Fruit fly (Drosophila melanogaster) whole organism, embryonic: Measurements from ENCODE around the gene GstZ1.

Experiments used
- CG10366 ChIP-seq: fragments of 200-800 bp; sonication (Bioruptor generic); IDR thresholded peaks from 2 replicates; pipeline ENCODE4 v1.3.6; 2022; ENCODE audit warnings: missing biosample characterization, missing genetic modification characterization
- CG11504 ChIP-seq: fragments of 200-800 bp; sonication (Bioruptor generic); optimal IDR thresholded peaks from 3 replicates; lab custom pipeline; 2019; ENCODE audit warnings: missing biosample characterization, mild to moderate bottlenecking, missing genetic modification characterization, moderate library complexity
- CG11695 ChIP-seq: fragments of 200-800 bp; sonication (Bioruptor generic); IDR thresholded peaks from 3 replicates; pipeline ENCODE4 v1.3.6; 2022; ENCODE audit warnings: missing biosample characterization, missing genetic modification characterization
- CG12659 ChIP-seq: fragments of 200-800 bp; sonication (Bioruptor generic); optimal IDR thresholded peaks from 3 replicates; lab custom pipeline; 2017; ENCODE audit warnings: mild to moderate bottlenecking, missing biosample characterization, missing genetic modification reagents, missing genetic modification characterization
- CG13296 ChIP-seq: fragments of 200-800 bp; sonication (Bioruptor generic); optimal IDR thresholded peaks from 3 replicates; lab custom pipeline; 2018; ENCODE audit warnings: missing biosample characterization, mild to moderate bottlenecking, missing genetic modification characterization
- CG13424 ChIP-seq: fragments of 200-800 bp; sonication (Bioruptor generic); optimal IDR thresholded peaks from 2 replicates; lab custom pipeline; 2019; ENCODE audit warnings: missing biosample characterization, mild to moderate bottlenecking, missing genetic modification characterization, moderate library complexity
- CG13624 ChIP-seq: fragments of 200-800 bp; sonication (Bioruptor generic); optimal IDR thresholded peaks from 2 replicates; lab custom pipeline; 2016; ENCODE audit warnings: missing biosample characterization, missing genetic modification characterization
- CG14014 ChIP-seq: fragments of 200-800 bp; sonication (Bioruptor generic); IDR thresholded peaks from 2 replicates; pipeline ENCODE4 v1.3.6; 2022; ENCODE audit warnings: missing biosample characterization, missing genetic modification characterization
- CG14965 ChIP-seq: fragments of 200-800 bp; sonication (Bioruptor generic); optimal IDR thresholded peaks from 2 replicates; lab custom pipeline; 2016; ENCODE audit warnings: missing biosample characterization, missing genetic modification characterization, borderline replicate concordance
- CG17186 ChIP-seq: fragments of 200-800 bp; sonication (Bioruptor generic); optimal IDR thresholded peaks from 3 replicates; lab custom pipeline; 2017; ENCODE audit warnings: missing biosample characterization, missing genetic modification reagents, missing genetic modification characterization
- CG18476 ChIP-seq: fragments of 200-800 bp; sonication (Bioruptor generic); optimal IDR thresholded peaks from 2 replicates; lab custom pipeline; 2016; ENCODE audit warnings: missing biosample characterization, mild to moderate bottlenecking, missing genetic modification characterization
- CG2199 ChIP-seq: fragments of 200-800 bp; sonication (Bioruptor generic); IDR thresholded peaks from 3 replicates; pipeline ENCODE4 v1.3.6; 2022; ENCODE audit warnings: missing biosample characterization, missing genetic modification characterization
- CG2678 ChIP-seq: fragments of 200-800 bp; sonication (Bioruptor generic); optimal IDR thresholded peaks from 3 replicates; lab custom pipeline; 2019; ENCODE audit warnings: missing biosample characterization, mild to moderate bottlenecking, missing genetic modification characterization, moderate library complexity
- CG33213 ChIP-seq: fragments of 200-800 bp; sonication (Bioruptor generic); optimal IDR thresholded peaks from 3 replicates; lab custom pipeline; 2016; ENCODE audit warnings: missing biosample characterization, missing genetic modification characterization
- CG6254 ChIP-seq: fragments of 200-800 bp; sonication (Bioruptor generic); optimal IDR thresholded peaks from 3 replicates; lab custom pipeline; 2017; ENCODE audit warnings: mild to moderate bottlenecking, missing biosample characterization, missing genetic modification reagents, missing genetic modification characterization
- CG7271 ChIP-seq: fragments of 200-800 bp; sonication (Bioruptor generic); optimal IDR thresholded peaks from 2 replicates; lab custom pipeline; 2018; ENCODE audit warnings: missing biosample characterization, mild to moderate bottlenecking, missing genetic modification characterization, moderate library complexity
- CG7372 ChIP-seq: fragments of 200-800 bp; sonication (Bioruptor generic); IDR thresholded peaks from 2 replicates; pipeline ENCODE4 v1.3.6; 2022; ENCODE audit warnings: missing biosample characterization, missing genetic modification characterization
- CG7556 ChIP-seq: fragments of 200-800 bp; sonication (Bioruptor generic); optimal IDR thresholded peaks from 2 replicates; lab custom pipeline; 2017; ENCODE audit warnings: missing biosample characterization, mild to moderate bottlenecking, missing genetic modification characterization
- CG9817 ChIP-seq: fragments of 200-800 bp; sonication (Bioruptor generic); optimal IDR thresholded peaks from 2 replicates; lab custom pipeline; 2018; ENCODE audit warnings: missing biosample characterization, mild to moderate bottlenecking, missing genetic modification characterization, moderate library complexity
- CoRest ChIP-seq: fragments of 200-800 bp; sonication (Bioruptor generic); optimal IDR thresholded peaks from 3 replicates; lab custom pipeline; 2018; ENCODE audit warnings: missing biosample characterization, mild to moderate bottlenecking, missing genetic modification characterization, moderate library complexity
- D ChIP-seq, 2 experiments: fragments of 200-800 bp in 1 of 2; fragments of >200 bp in 1 of 2; sonication (Bioruptor generic) in 1 of 2; optimal IDR thresholded peaks; 2 replicates in 1 of 2; 3 replicates in 1 of 2; lab custom pipeline; 2017; ENCODE audit warnings: mild to moderate bottlenecking in 1 of 2, missing biosample characterization in 1 of 2, missing genetic modification characterization in 1 of 2, missing genetic modification reagents in 1 of 2
- Dbx ChIP-seq: fragments of 200-800 bp; sonication (Bioruptor generic); IDR thresholded peaks from 3 replicates; pipeline ENCODE4 v1.3.6; 2022; ENCODE audit warnings: missing biosample characterization, missing genetic modification characterization
- Dll ChIP-seq: fragments of 200-800 bp; sonication (Bioruptor generic); IDR thresholded peaks from 4 replicates; pipeline ENCODE4 v1.3.6; 2022; ENCODE audit warnings: missing biosample characterization, missing genetic modification characterization; ENCODE audit not compliant: partially characterized antibody
- Fer3 ChIP-seq: fragments of 200-800 bp; sonication (Bioruptor generic); optimal IDR thresholded peaks from 2 replicates; lab custom pipeline; 2018; ENCODE audit warnings: missing biosample characterization, mild to moderate bottlenecking, missing genetic modification characterization, moderate library complexity
- Max ChIP-seq: fragments of 200-800 bp; sonication (Bioruptor generic); optimal IDR thresholded peaks from 2 replicates; lab custom pipeline; 2016; ENCODE audit warnings: missing biosample characterization, mild to moderate bottlenecking, missing genetic modification characterization
- NfI ChIP-seq: fragments of 200-800 bp; sonication (Bioruptor generic); optimal IDR thresholded peaks from 3 replicates; lab custom pipeline; 2018; ENCODE audit warnings: missing biosample characterization, mild to moderate bottlenecking, missing genetic modification characterization, moderate library complexity
- Pdp1 ChIP-seq, 2 experiments: fragments of 200-800 bp; sonication (Bioruptor generic); optimal IDR thresholded peaks; 3 replicates each; lab custom pipeline; 2016; ENCODE audit warnings: missing biosample characterization in 2 of 2, missing genetic modification characterization in 2 of 2, mild to moderate bottlenecking in 1 of 2, moderate library complexity in 1 of 2
- Sox100B ChIP-seq: fragments of 200-800 bp; sonication (Bioruptor generic); optimal IDR thresholded peaks from 3 replicates; lab custom pipeline; 2018; ENCODE audit warnings: missing biosample characterization, mild to moderate bottlenecking, missing genetic modification characterization
- Sry-β ChIP-seq: fragments of 200-800 bp; sonication (Bioruptor generic); optimal IDR thresholded peaks from 2 replicates; lab custom pipeline; 2018; ENCODE audit warnings: missing biosample characterization, mild to moderate bottlenecking, missing genetic modification characterization, moderate library complexity
- Taf1 ChIP-seq: fragments of 200-800 bp; sonication (Bioruptor generic); IDR thresholded peaks from 2 replicates; pipeline ENCODE4 v1.3.6; 2022; ENCODE audit warnings: missing biosample characterization, missing genetic modification characterization
- YL-1 ChIP-seq: fragments of 200-800 bp; sonication (Bioruptor generic); optimal IDR thresholded peaks from 3 replicates; lab custom pipeline; 2017; ENCODE audit warnings: missing biosample characterization, mild to moderate bottlenecking, missing genetic modification characterization
- aop ChIP-seq: fragments of 200-800 bp; sonication (Bioruptor generic); IDR thresholded peaks from 2 replicates; pipeline ENCODE4 v1.3.6; 2022; ENCODE audit warnings: missing biosample characterization, missing genetic modification characterization
- bcd ChIP-seq: fragments of 200-800 bp; sonication (Bioruptor generic); optimal IDR thresholded peaks from 2 replicates; lab custom pipeline; 2017; ENCODE audit warnings: missing biosample characterization, mild to moderate bottlenecking, missing genetic modification characterization
- chinmo ChIP-seq: fragments of 200-800 bp; sonication (Bioruptor generic); IDR thresholded peaks from 4 replicates; pipeline ENCODE4 v1.3.6; 2022; ENCODE audit warnings: missing biosample characterization, missing genetic modification characterization; ENCODE audit not compliant: partially characterized antibody
- crc ChIP-seq: fragments of 200-800 bp; sonication (Bioruptor generic); optimal IDR thresholded peaks from 2 replicates; lab custom pipeline; 2016; ENCODE audit warnings: missing biosample characterization, missing genetic modification characterization
- dimm ChIP-seq: fragments of 200-800 bp; sonication (Bioruptor generic); IDR thresholded peaks from 2 replicates; pipeline ENCODE4 v1.3.6; 2022; ENCODE audit warnings: missing biosample characterization, missing genetic modification characterization
- dmrt99B ChIP-seq: fragments of 200-800 bp; sonication (Bioruptor generic); optimal IDR thresholded peaks from 2 replicates; lab custom pipeline; 2018; ENCODE audit warnings: missing biosample characterization, mild to moderate bottlenecking, missing genetic modification characterization, moderate library complexity
- dpn ChIP-seq, 2 experiments: fragments of 200-800 bp; sonication (Bioruptor generic); optimal IDR thresholded peaks; 3 replicates each; lab custom pipeline; 2016; ENCODE audit warnings: missing biosample characterization in 2 of 2, missing genetic modification characterization in 2 of 2
- pb ChIP-seq: fragments of 200-800 bp; sonication (Bioruptor generic); optimal IDR thresholded peaks from 3 replicates; lab custom pipeline; 2016; ENCODE audit warnings: missing biosample characterization, missing genetic modification characterization
- phol ChIP-seq: fragments of 200-800 bp; sonication (Bioruptor generic); optimal IDR thresholded peaks from 3 replicates; lab custom pipeline; 2018; ENCODE audit warnings: missing biosample characterization, mild to moderate bottlenecking, missing genetic modification characterization, moderate library complexity
- run ChIP-seq: fragments of 200-800 bp; sonication (Bioruptor generic); optimal IDR thresholded peaks from 3 replicates; lab custom pipeline; 2018; ENCODE audit warnings: missing biosample characterization, mild to moderate bottlenecking, missing genetic modification characterization
- sd ChIP-seq: fragments of 200-800 bp; sonication (Bioruptor generic); optimal IDR thresholded peaks from 3 replicates; lab custom pipeline; 2018; ENCODE audit warnings: missing biosample characterization, mild to moderate bottlenecking, missing genetic modification characterization, moderate library complexity
- seq ChIP-seq: fragments of 200-800 bp; sonication (Bioruptor generic); IDR thresholded peaks from 2 replicates; pipeline ENCODE4 v1.3.6; 2022; ENCODE audit warnings: missing biosample characterization, missing genetic modification characterization
- shn ChIP-seq: fragments of 200-800 bp; sonication (Bioruptor generic); optimal IDR thresholded peaks from 3 replicates; lab custom pipeline; 2016; ENCODE audit warnings: missing biosample characterization, missing genetic modification characterization
- sug ChIP-seq: fragments of 200-800 bp; optimal IDR thresholded peaks from 2 replicates; lab custom pipeline; 2019; ENCODE audit warnings: missing biosample characterization, mild to moderate bottlenecking, missing genetic modification characterization, moderate library complexity
- unc-4 ChIP-seq: fragments of 200-800 bp; sonication (Bioruptor generic); IDR thresholded peaks from 2 replicates; pipeline ENCODE4 v1.3.6; 2022; ENCODE audit warnings: missing biosample characterization, missing genetic modification characterization; ENCODE audit not compliant: partially characterized antibody
- vfl ChIP-seq: fragments of 200-800 bp; sonication (Bioruptor generic); optimal IDR thresholded peaks from 2 replicates; lab custom pipeline; 2016; ENCODE audit warnings: missing biosample characterization, missing genetic modification characterization

The GstZ1 gene

DNA sequence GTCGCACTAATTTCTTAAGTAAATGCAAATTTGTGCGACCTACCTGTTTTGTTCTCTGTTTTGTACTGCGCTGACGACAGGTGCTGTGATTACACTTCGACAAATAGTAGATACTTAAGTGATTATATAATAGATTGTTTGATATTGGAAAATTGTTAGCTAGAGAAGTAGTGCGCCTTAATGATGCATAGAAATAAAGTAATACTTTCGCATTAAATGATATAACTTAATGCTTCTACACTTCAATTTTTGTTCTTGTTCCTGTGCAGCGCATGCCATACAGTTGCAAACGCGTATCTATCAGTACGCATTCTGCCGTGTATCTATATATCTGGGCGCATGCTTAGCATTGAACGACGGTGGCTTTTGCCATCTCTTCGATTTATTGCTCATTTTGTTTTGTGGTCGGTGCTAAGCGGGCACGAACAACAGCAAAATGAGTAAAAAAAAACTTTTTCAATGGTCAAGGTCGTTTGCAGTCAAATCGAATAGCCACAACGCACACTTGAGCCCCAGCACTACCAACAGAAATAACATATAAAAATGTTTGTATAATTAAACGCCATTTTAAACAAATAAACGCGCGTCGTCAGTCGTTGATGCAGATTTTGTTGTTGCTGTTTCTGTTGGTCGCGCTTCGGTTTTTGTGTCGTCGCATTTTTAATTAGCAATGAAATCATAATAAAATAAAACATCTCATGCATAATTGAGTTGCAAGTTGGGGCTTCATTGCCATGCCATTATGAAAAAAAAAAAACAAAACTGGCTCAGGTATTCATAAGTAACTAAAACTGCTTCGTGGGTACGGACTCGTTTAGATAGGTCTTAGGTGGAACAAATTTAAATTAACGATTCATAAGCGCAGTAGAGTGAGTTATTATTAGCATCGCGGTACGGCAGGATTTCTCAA, 25.7 kb downstream of the GstZ1 start (continued):
- TF ChIP-seq sug, result peak; percentile 33
- no peak for TF ChIP-seq dimm (GFP tag; lab: Robert Waterston, UW)
- TF ChIP-seq D (optimal IDR thresholded peaks at IDR 0.05; lab: Kevin White, UChicago), result no peak
- TF ChIP-seq D (GFP tag; optimal IDR thresholded peaks at IDR 0.05; lab: Kevin White, UChicago), result no peak
- TF ChIP-seq CG13624, result no peak
- TF ChIP-seq CG9817, result peak; percentile 26
- peak; percentile 55 for TF ChIP-seq CG11504
- peak; percentile 39 for TF ChIP-seq bcd
- no peak for TF ChIP-seq CG10366
- TF ChIP-seq CG6254, result no peak
- TF ChIP-seq dpn (GFP tag; optimal IDR thresholded peaks at IDR 0.05; lab: Kevin White, UChicago), result peak in 1 of 2 experiments; percentile 23
- peak; percentile 17 for TF ChIP-seq phol
- no peak for TF ChIP-seq unc-4
- no peak for TF ChIP-seq CG7271 (tag; lab: Kevin White, UChicago)
- TF ChIP-seq CG7372 (GFP tag; lab: Robert Waterston, UW), result no peak
- TF ChIP-seq YL-1 (GFP tag; lab: Kevin White, UChicago), result no peak
- no peak for TF ChIP-seq CG18476 (GFP tag; lab: Kevin White, UChicago)
- no peak for TF ChIP-seq run
- TF ChIP-seq Max (GFP tag; lab: Kevin White, UChicago), result no peak
- TF ChIP-seq seq (GFP tag; lab: Robert Waterston, UW), result no peak
- peak; percentile 97 for TF ChIP-seq chinmo (GFP tag; lab: Robert Waterston, UW)
- TF ChIP-seq CG12659 (GFP tag; lab: Kevin White, UChicago), result peak; percentile 36
- peak; percentile 48 for TF ChIP-seq dmrt99B (tag; lab: Kevin White, UChicago)
- no peak for TF ChIP-seq crc (GFP tag; lab: Kevin White, UChicago)
- 0 out of 2 replicates have a peak, but pooled peaks have one; percentile 18 for TF ChIP-seq CG14014 (GFP tag; lab: Robert Waterston, UW)
- TF ChIP-seq sd (tag; lab: Kevin White, UChicago), result peak; percentile 55
- no peak for TF ChIP-seq shn (GFP tag; lab: Kevin White, UChicago)
- TF ChIP-seq Sox100B (GFP tag; lab: Kevin White, UChicago), result no peak
- peak; percentile 50 for TF ChIP-seq NfI (GFP tag; lab: Kevin White, UChicago)
- no peak for TF ChIP-seq CG14965 (GFP tag; lab: Kevin White, UChicago)
- peak; percentile 36 for TF ChIP-seq CG7556 (GFP tag; lab: Kevin White, UChicago)
- TF ChIP-seq CG13296 (GFP tag; lab: Kevin White, UChicago), result peak; percentile 63
- TF ChIP-seq CG17186 (GFP tag; lab: Kevin White, UChicago), result no peak
- TF ChIP-seq CG11695 (GFP tag; lab: Robert Waterston, UW), result 0 out of 3 replicates have a peak, but pooled peaks have one; percentile 50
- peak; percentile 65 for TF ChIP-seq CG2678 (tag; lab: Kevin White, UChicago)
- TF ChIP-seq pb, result no peak
- TF ChIP-seq CG13424, result peak; percentile 41
- TF ChIP-seq Sry-β, result no peak
- no peak for TF ChIP-seq CG33213 (GFP tag; lab: Kevin White, UChicago)
- peak; percentile 19; the same call in 1 of the 3 replicates for TF ChIP-seq Dbx (GFP tag; lab: Robert Waterston, UW)
- TF ChIP-seq Dll (GFP tag; lab: Robert Waterston, UW), result no peak
- peak; percentile 40 for TF ChIP-seq Fer3 (tag; lab: Kevin White, UChicago)
- no peak for TF ChIP-seq Taf1
- TF ChIP-seq vfl (GFP tag; lab: Kevin White, UChicago), result no peak
- no peak for TF ChIP-seq aop (GFP tag; lab: Robert Waterston, UW)
- peak; percentile 46; the same call in 1 of the 3 replicates for TF ChIP-seq CG2199 (GFP tag; lab: Robert Waterston, UW)
- peak; percentile 42 for TF ChIP-seq CoRest (tag; lab: Kevin White, UChicago)
- TF ChIP-seq Pdp1 (GFP tag; optimal IDR thresholded peaks at IDR 0.05; lab: Kevin White, UChicago), result peak in 1 of 2 experiments; percentile 95
